Worm (Caenorhabditis elegans): ENCODE data around the gene ZC513.14.

Gene ZC513.14

DNA sequence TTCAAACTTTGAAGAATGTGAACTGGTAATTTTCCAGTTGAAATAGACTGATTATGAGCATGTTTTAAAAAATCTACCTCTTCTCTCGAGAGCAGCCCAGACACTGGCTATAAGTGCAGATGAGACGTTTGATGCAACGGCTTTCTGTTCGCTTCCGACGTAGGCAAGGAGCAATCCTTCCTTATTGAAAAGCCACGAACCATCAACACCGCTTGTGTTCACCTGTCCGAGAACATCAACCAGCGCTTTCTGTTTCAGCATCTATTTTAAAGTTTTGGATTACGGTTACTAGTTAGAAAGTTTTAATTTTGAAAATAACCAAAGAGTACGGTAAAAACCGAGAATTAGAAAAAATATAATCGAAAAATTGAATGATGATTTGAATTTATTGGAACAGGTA is 25.0 kb downstream of the ZC513.14 start, which contains the start of gene lmtr-2:
Gene lmtr-2, minus strand, starts transcription at position 261 of the 400 bp plus-strand sequence.
- peak; percentile 39 for TF ChIP-seq ama-1 (optimal IDR thresholded peaks at IDR 0.05)
- TF ChIP-seq hnd-1 (tag; optimal IDR thresholded peaks at IDR 0.05) = no peak
- TF ChIP-seq sea-1 (GFP tag; conservative IDR thresholded peaks at IDR 0.05) = no peak
- TF ChIP-seq flt-1 (GFP tag; IDR thresholded peaks at IDR 0.05) = no peak

DNA sequence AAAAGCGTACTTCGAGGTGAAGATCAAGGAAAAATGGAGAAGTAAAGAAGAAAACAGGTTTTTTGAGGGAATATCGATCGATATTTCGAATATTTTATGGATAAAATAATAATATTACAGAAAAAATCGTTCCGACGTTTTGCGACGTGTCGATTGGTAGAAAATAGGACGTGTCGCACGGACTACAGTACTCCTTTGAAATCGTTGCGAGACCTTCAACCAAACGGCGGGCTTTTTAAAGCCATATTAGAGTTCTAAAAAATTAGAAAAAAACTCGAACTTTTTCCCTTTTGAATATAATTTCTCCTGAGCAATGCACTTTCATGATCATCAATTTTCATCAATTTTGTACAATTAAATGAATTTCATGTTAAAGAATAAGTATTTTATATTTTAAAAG is 25.7 kb downstream of the ZC513.14 start, which contains the start of gene Y97E10AR.4:
Gene Y97E10AR.4, minus strand, starts transcription at position 131 of the 400 bp plus-strand sequence.
- TF ChIP-seq flt-1 (GFP tag; IDR thresholded peaks at IDR 0.05) = no peak
- TF ChIP-seq ceh-13 (GFP tag; optimal IDR thresholded peaks at IDR 0.05) = no peak
- no peak for TF ChIP-seq scrt-1 (GFP tag; IDR thresholded peaks at IDR 0.05)
- TF ChIP-seq tra-4 (tag; optimal IDR thresholded peaks at IDR 0.05) = no peak
- no peak for TF ChIP-seq sea-1 (GFP tag; conservative IDR thresholded peaks at IDR 0.05)
- TF ChIP-seq ceh-36 (tag; optimal IDR thresholded peaks at IDR 0.05) = no peak
- no peak for TF ChIP-seq ama-1 (optimal IDR thresholded peaks at IDR 0.05)
- no peak for TF ChIP-seq hnd-1 (tag; optimal IDR thresholded peaks at IDR 0.05)
- TF ChIP-seq pes-1 (GFP tag; IDR thresholded peaks at IDR 0.05) = no peak
- TF ChIP-seq aly-1 (tag; optimal IDR thresholded peaks at IDR 0.05) = no peak
- TF ChIP-seq ets-7 (tag; optimal IDR thresholded peaks at IDR 0.05) = no peak
- TF ChIP-seq F13C5.2 (tag; optimal IDR thresholded peaks at IDR 0.05) = no peak
- TF ChIP-seq hmg-4 (GFP tag; optimal IDR thresholded peaks at IDR 0.05) = no peak
- no peak for TF ChIP-seq tbx-11 (GFP tag; IDR thresholded peaks at IDR 0.05)

DNA sequence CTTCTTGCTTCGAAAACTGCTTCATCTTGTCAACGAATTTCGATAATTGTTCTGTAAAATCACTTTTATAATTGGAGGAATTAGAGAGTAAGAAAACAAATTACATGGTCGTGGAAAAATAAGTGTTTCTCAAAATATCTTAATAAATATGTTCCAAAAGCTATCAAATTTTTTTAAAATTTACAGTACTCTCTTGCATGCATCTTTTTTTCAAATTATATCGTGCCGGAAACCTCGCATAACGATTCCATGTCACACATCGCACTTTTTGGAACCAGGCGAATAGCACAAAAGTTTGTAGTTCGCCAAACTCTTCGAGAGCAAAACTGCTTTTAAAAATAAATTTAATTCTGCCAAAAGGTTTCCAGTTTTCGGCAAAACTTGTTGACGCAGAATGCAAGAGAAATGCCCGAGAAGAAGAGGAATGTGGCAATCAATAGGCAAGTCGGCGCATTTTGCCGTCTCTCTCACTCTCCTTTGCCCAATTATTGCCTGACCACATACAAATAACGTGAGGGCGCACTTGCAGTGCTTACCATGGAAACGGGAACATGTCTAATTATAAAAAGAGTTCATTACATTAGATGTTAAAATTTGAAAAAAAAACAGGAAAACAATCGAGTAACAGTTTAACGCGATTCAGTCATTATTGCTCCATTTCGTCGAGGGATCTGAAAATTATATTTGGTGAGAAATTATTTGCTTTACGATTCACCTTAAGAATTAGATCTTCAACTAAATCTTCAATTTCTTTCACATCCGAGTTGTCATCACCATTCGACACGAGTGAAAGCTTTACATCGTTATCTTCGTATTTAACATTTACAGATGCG is 28.2 kb downstream of the ZC513.14 start, which contains the start of gene Y97E10AR.3:
Gene Y97E10AR.3, minus strand, starts transcription at position 51 of the 833 bp plus-strand sequence.
- no peak for TF ChIP-seq tbx-11 (GFP tag; IDR thresholded peaks at IDR 0.05)
- no peak for TF ChIP-seq tra-4 (tag; optimal IDR thresholded peaks at IDR 0.05)
- no peak for TF ChIP-seq flt-1 (GFP tag; IDR thresholded peaks at IDR 0.05)
- no peak for TF ChIP-seq scrt-1 (GFP tag; IDR thresholded peaks at IDR 0.05)
- TF ChIP-seq B0310.2 (tag; optimal IDR thresholded peaks at IDR 0.05) = no peak
- TF ChIP-seq ama-1 (optimal IDR thresholded peaks at IDR 0.05) = no peak
- no peak for TF ChIP-seq sea-1 (GFP tag; conservative IDR thresholded peaks at IDR 0.05)
- TF ChIP-seq hnd-1 (tag; optimal IDR thresholded peaks at IDR 0.05) = no peak
- no peak for TF ChIP-seq ceh-13 (GFP tag; optimal IDR thresholded peaks at IDR 0.05)
- TF ChIP-seq pes-1 (GFP tag; IDR thresholded peaks at IDR 0.05) = no peak
- no peak for TF ChIP-seq aly-1 (tag; optimal IDR thresholded peaks at IDR 0.05)
- TF ChIP-seq hmbx-1 (tag; optimal IDR thresholded peaks at IDR 0.05) = no peak
- TF ChIP-seq tbx-37 (GFP tag; conservative IDR thresholded peaks at IDR 0.05) = no peak
- no peak for TF ChIP-seq ets-7 (tag; optimal IDR thresholded peaks at IDR 0.05)
- no peak for TF ChIP-seq F13C5.2 (tag; optimal IDR thresholded peaks at IDR 0.05)
- no peak for TF ChIP-seq ceh-36 (tag; optimal IDR thresholded peaks at IDR 0.05)
- TF ChIP-seq hmg-4 (GFP tag; optimal IDR thresholded peaks at IDR 0.05) = no peak

DNA sequence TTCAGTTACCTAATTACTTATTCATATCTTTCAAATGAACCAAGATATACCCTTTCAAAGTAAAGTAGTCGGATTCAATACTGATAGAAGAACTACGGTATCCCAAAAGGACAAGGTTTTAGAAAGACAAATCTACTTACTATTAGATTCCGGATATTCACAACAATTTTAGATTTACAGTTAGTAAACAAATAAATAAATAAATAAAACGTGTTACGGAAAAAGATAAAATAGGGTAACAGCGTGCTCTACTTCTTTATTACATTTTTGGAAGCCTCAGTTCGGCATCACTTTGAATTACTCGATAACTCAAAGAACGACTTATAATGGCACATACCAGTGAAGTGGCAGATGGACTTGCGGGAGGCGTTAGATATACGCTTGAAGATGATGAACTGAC is 30.8 kb downstream of the ZC513.14 start, which contains the start of gene Y97E10AR.8:
Gene Y97E10AR.8, plus strand, starts transcription at position 301 of the 400 bp plus-strand sequence.
- TF ChIP-seq ama-1 (optimal IDR thresholded peaks at IDR 0.05) (no peak), hnd-1 (tag; optimal IDR thresholded peaks at IDR 0.05) (no peak), ceh-13 (GFP tag; optimal IDR thresholded peaks at IDR 0.05) (no peak), B0310.2 (tag; optimal IDR thresholded peaks at IDR 0.05) (no peak), hmg-4 (GFP tag; optimal IDR thresholded peaks at IDR 0.05) (no peak), tbx-37 (GFP tag; conservative IDR thresholded peaks at IDR 0.05) (no peak), ceh-36 (tag; optimal IDR thresholded peaks at IDR 0.05) (no peak), pes-1 (GFP tag; IDR thresholded peaks at IDR 0.05) (no peak), aly-1 (tag; optimal IDR thresholded peaks at IDR 0.05) (no peak), sea-1 (GFP tag; conservative IDR thresholded peaks at IDR 0.05) (no peak), scrt-1 (GFP tag; IDR thresholded peaks at IDR 0.05) (no peak), flt-1 (GFP tag; IDR thresholded peaks at IDR 0.05) (no peak), ets-7 (tag; optimal IDR thresholded peaks at IDR 0.05) (no peak), F13C5.2 (tag; optimal IDR thresholded peaks at IDR 0.05) (no peak), hmbx-1 (tag; optimal IDR thresholded peaks at IDR 0.05) (no peak), tra-4 (tag; optimal IDR thresholded peaks at IDR 0.05) (no peak), tbx-11 (GFP tag; IDR thresholded peaks at IDR 0.05) (no peak)

DNA sequence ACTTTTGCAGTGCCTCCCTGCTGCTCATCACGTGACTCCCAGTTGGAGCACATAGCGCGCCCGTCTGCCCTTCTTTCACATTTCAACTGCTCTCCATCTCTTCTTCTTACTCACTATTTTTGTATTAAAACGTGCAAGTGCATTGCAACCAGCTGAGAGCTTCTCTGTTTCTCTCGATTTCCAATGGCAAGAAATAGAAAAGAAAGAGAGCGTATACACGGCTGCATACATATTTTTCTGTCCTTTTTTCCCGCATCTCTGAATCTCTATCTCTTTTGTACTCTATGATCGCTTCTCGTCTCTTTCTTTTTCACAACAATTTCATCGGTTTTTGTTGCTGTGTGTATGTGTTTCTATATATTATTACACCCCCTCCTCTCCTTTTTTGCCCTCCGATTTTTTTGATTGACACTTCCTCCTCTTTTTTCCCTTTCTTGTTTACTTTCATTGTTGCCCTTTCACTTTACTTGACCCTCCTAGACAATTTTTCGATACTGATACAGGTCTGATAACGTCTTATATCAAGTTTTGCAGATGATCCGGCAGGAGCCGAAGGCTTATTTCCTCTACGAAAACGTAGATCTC is 34.8 kb downstream of the ZC513.14 start, which contains the start of gene Y97E10AR.1:
Gene Y97E10AR.1, plus strand, starts transcription at position 535 of the 585 bp plus-strand sequence.
- peak; percentile 16 for TF ChIP-seq hnd-1 (tag; optimal IDR thresholded peaks at IDR 0.05)
- TF ChIP-seq ceh-13 (GFP tag; optimal IDR thresholded peaks at IDR 0.05) = no peak
- TF ChIP-seq hmg-4 (GFP tag; optimal IDR thresholded peaks at IDR 0.05) = peak; percentile 40
- no peak for TF ChIP-seq tbx-11 (GFP tag; IDR thresholded peaks at IDR 0.05)
- peak; percentile 22 for TF ChIP-seq F13C5.2 (tag; optimal IDR thresholded peaks at IDR 0.05)
- TF ChIP-seq B0310.2 (tag; optimal IDR thresholded peaks at IDR 0.05) = no peak

DNA sequence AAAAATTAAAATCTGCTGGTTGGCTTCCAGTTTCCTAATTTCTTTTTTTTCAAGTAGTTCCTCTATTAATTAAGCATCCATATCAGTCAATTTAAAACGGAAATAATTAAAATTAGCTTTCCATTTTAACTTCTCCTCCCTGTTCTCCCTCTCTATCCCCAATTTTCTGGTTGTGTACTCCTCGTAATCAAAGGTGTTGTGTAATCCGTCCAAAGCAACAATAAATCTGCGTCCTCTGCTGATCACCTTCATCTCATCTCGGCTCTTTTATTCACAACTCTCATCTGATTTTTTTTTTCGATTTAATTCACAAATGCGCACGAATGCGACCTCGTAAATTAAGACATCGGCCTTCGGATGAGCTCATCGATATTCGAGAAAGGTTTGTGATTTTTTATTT is 40.0 kb downstream of the ZC513.14 start, which contains the start of gene Y97E10AR.2:
Gene Y97E10AR.2, plus strand, starts transcription at position 301 of the 400 bp plus-strand sequence.
- TF ChIP-seq hnd-1 (tag; optimal IDR thresholded peaks at IDR 0.05) (no peak), flt-1 (GFP tag; IDR thresholded peaks at IDR 0.05) (no peak), ceh-13 (GFP tag; optimal IDR thresholded peaks at IDR 0.05) (no peak), pes-1 (GFP tag; IDR thresholded peaks at IDR 0.05) (no peak), tbx-11 (GFP tag; IDR thresholded peaks at IDR 0.05) (no peak), F13C5.2 (tag; optimal IDR thresholded peaks at IDR 0.05) (no peak), B0310.2 (tag; optimal IDR thresholded peaks at IDR 0.05) (no peak), hmg-4 (GFP tag; optimal IDR thresholded peaks at IDR 0.05) (no peak)

DNA sequence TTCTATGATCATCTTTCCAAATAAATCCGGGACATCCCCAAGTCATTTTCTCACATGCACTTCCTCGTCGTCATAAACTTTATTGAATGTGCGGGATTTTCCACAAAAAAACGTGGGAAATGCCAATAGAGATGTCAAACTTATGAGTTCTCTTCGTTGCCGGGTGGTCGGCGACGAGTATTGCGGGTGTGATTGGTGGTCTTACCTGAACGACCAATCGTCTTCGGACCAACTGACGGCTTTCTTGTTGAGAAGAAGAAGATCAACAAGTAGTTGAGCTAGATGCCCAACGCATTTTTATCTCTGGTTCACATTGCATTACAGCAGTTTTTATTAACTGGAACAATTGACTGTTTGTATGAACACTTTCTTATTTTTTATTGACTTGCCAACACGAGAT is 40.7 kb downstream of the ZC513.14 start:
- no peak for TF ChIP-seq scrt-1 (GFP tag; IDR thresholded peaks at IDR 0.05)
- no peak for TF ChIP-seq B0310.2 (tag; optimal IDR thresholded peaks at IDR 0.05)
- no peak for TF ChIP-seq flt-1 (GFP tag; IDR thresholded peaks at IDR 0.05)
- TF ChIP-seq ama-1 (optimal IDR thresholded peaks at IDR 0.05) = no peak
- no peak for TF ChIP-seq hnd-1 (tag; optimal IDR thresholded peaks at IDR 0.05)
- no peak for TF ChIP-seq hmbx-1 (tag; optimal IDR thresholded peaks at IDR 0.05)
- no peak for TF ChIP-seq pes-1 (GFP tag; IDR thresholded peaks at IDR 0.05)
- TF ChIP-seq ceh-13 (GFP tag; optimal IDR thresholded peaks at IDR 0.05) = no peak
- no peak for TF ChIP-seq tra-4 (tag; optimal IDR thresholded peaks at IDR 0.05)
- TF ChIP-seq ets-7 (tag; optimal IDR thresholded peaks at IDR 0.05) = no peak
- TF ChIP-seq tbx-11 (GFP tag; IDR thresholded peaks at IDR 0.05) = no peak
- no peak for TF ChIP-seq sea-1 (GFP tag; conservative IDR thresholded peaks at IDR 0.05)
- no peak for TF ChIP-seq tbx-37 (GFP tag; conservative IDR thresholded peaks at IDR 0.05)
- no peak for TF ChIP-seq hmg-4 (GFP tag; optimal IDR thresholded peaks at IDR 0.05)
- TF ChIP-seq F13C5.2 (tag; optimal IDR thresholded peaks at IDR 0.05) = no peak
- no peak for TF ChIP-seq ceh-36 (tag; optimal IDR thresholded peaks at IDR 0.05)
- TF ChIP-seq aly-1 (tag; optimal IDR thresholded peaks at IDR 0.05) = no peak

All from whole organism, early embryonic.